Worm (Caenorhabditis elegans) whole organism, L1 larva: ENCODE results near the gene vars-1.

Source experiments
- aha-1 ChIP-seq: fragments of 150-350 bp; optimal IDR thresholded peaks from 2 replicates; lab custom pipeline; 2014; ENCODE audit warnings: missing biosample characterization, missing genetic modification characterization
- ces-1 ChIP-seq: fragments of 150-350 bp; optimal IDR thresholded peaks from 2 replicates; lab custom pipeline; 2014; ENCODE audit warnings: missing biosample characterization, missing genetic modification reagents, missing genetic modification characterization
- fos-1 ChIP-seq: fragments of 150-350 bp; optimal IDR thresholded peaks from 2 replicates; lab custom pipeline; 2014; ENCODE audit warnings: missing biosample characterization, missing genetic modification characterization
- lsy-2 ChIP-seq, 2 experiments: fragments of 150-350 bp; optimal IDR thresholded peaks; 2 replicates each; lab custom pipeline; 2014; ENCODE audit warnings: missing biosample characterization in 2 of 2, missing genetic modification characterization in 2 of 2
- nhr-237 ChIP-seq: fragments of 150-350 bp; optimal IDR thresholded peaks from 2 replicates; lab custom pipeline; 2014; ENCODE audit warnings: missing biosample characterization, missing genetic modification characterization
- nhr-71 ChIP-seq: sonication (generic microtip); optimal IDR thresholded peaks from 2 replicates; lab custom pipeline; 2016; ENCODE audit warnings: mild to moderate bottlenecking, missing genetic modification characterization, moderate library complexity, missing compliant biosample characterization
- nhr-76 ChIP-seq: sonication (generic microtip); optimal IDR thresholded peaks from 2 replicates; lab custom pipeline; 2017; ENCODE audit warnings: missing biosample characterization, missing genetic modification characterization
- rnt-1 ChIP-seq: sonication (generic microtip); optimal IDR thresholded peaks from 2 replicates; lab custom pipeline; 2016; ENCODE audit warnings: mild to moderate bottlenecking, missing genetic modification characterization, moderate library complexity, missing compliant biosample characterization
- sup-37 ChIP-seq: fragments of 200-800 bp; sonication (Bioruptor generic); optimal IDR thresholded peaks from 2 replicates; lab custom pipeline; 2018; ENCODE audit warnings: mild to moderate bottlenecking, missing genetic modification characterization, missing compliant biosample characterization
- unc-62 ChIP-seq: fragments of 150-350 bp; optimal IDR thresholded peaks from 2 replicates; lab custom pipeline; 2014; ENCODE audit warnings: missing biosample characterization, missing genetic modification reagents, missing genetic modification characterization
- zag-1 ChIP-seq: fragments of 150-350 bp; optimal IDR thresholded peaks from 2 replicates; lab custom pipeline; 2014; ENCODE audit warnings: missing biosample characterization, missing genetic modification characterization

ce11 chrV:8024752-8025151 lies 6.5 kb upstream of the vars-1 start, which contains the start of gene F43H9.3:
- TF ChIP-seq nhr-71 (no peak), sup-37 (no peak), lsy-2 (tag; optimal IDR thresholded peaks at IDR 0.05; lab: Kevin White, UChicago) (peak; percentile 28 to 95), zag-1 (tag; lab: Kevin White, UChicago) (no peak), aha-1 (tag; lab: Kevin White, UChicago) (no peak), rnt-1 (no peak), nhr-237 (tag; lab: Kevin White, UChicago) (no peak), unc-62 (GFP tag; lab: Kevin White, UChicago) (no peak), fos-1 (tag; lab: Kevin White, UChicago) (no peak), nhr-76 (tag; lab: Kevin White, UChicago) (no peak), ces-1 (GFP tag; lab: Kevin White, UChicago) (no peak)
